Worm (Caenorhabditis elegans): ENCODE measurements around the gene pgp-6.
A peak's percentile ranks its signal among the peaks of the same experiment; 100 is the strongest.

pgp-6 gene

ce11 chrX:10900079-10900724, 23.0 kb upstream of the pgp-6 start, which contains the start of gene suca-1 (continued):
- TF ChIP-seq ztf-4 (tag; optimal IDR thresholded peaks at IDR 0.05) = no peak
- TF ChIP-seq nhr-28 (tag; optimal IDR thresholded peaks at IDR 0.05) = no peak
- no peak for TF ChIP-seq irx-1 (tag; optimal IDR thresholded peaks at IDR 0.05)
- TF ChIP-seq nhr-85 (tag) = no peak
- TF ChIP-seq unc-62 (GFP tag; optimal IDR thresholded peaks at IDR 0.05) = no peak
- TF ChIP-seq nhr-77 (tag; optimal IDR thresholded peaks at IDR 0.05) = no peak
- peak; percentile 3 for TF ChIP-seq dsc-1 (tag; optimal IDR thresholded peaks at IDR 0.05)
- peak; percentile 93 for TF ChIP-seq F16B12.6 (tag; optimal IDR thresholded peaks at IDR 0.05)
- TF ChIP-seq nhr-19 (GFP tag; conservative IDR thresholded peaks at IDR 0.05) = peak; percentile 35
- TF ChIP-seq hpl-2 (GFP tag; optimal IDR thresholded peaks at IDR 0.05) = no peak
- peak; percentile 61 for TF ChIP-seq rnt-1 (tag; optimal IDR thresholded peaks at IDR 0.05)
- peak; percentile 57 for TF ChIP-seq swsn-7 (tag; optimal IDR thresholded peaks at IDR 0.05)
- no peak for TF ChIP-seq lin-39 (tag; optimal IDR thresholded peaks at IDR 0.05)
- no peak for TF ChIP-seq Y116A8C.19 (tag; optimal IDR thresholded peaks at IDR 0.05; ENCODE audit: borderline replicate concordance)
- no peak for TF ChIP-seq lir-3 (tag; optimal IDR thresholded peaks at IDR 0.05; ENCODE audit: poor library complexity)
- TF ChIP-seq skn-1 (tag; optimal IDR thresholded peaks at IDR 0.05) = no peak
- no peak for TF ChIP-seq pax-3 (tag; optimal IDR thresholded peaks at IDR 0.05)
- TF ChIP-seq lsy-2 (tag; optimal IDR thresholded peaks at IDR 0.05) = peak; percentile 14 to 50
- TF ChIP-seq aly-2 (tag; optimal IDR thresholded peaks at IDR 0.05) = no peak
- no peak for TF ChIP-seq alr-1 (tag; optimal IDR thresholded peaks at IDR 0.05; ENCODE audit: borderline replicate concordance)
- no peak for TF ChIP-seq sptf-1 (tag; optimal IDR thresholded peaks at IDR 0.05)
- peak; percentile 7 for TF ChIP-seq jun-1 (tag; optimal IDR thresholded peaks at IDR 0.05)
- TF ChIP-seq snu-23 (GFP tag; optimal IDR thresholded peaks at IDR 0.05) = peak; percentile 61
- TF ChIP-seq ceh-90 (tag; optimal IDR thresholded peaks at IDR 0.05) = no peak
- TF ChIP-seq unc-86 (tag; optimal IDR thresholded peaks at IDR 0.05) = no peak
- peak; percentile 61 for TF ChIP-seq nhr-20 (tag; optimal IDR thresholded peaks at IDR 0.05)
- no peak for TF ChIP-seq C04F5.9 (tag; optimal IDR thresholded peaks at IDR 0.05)
- peak; percentile 7 for TF ChIP-seq lin-13 (GFP tag; optimal IDR thresholded peaks at IDR 0.05)
- TF ChIP-seq ceh-82 (tag; optimal IDR thresholded peaks at IDR 0.05) = peak in 1 of 3 experiments; percentile 62
- TF ChIP-seq vab-15 (tag; optimal IDR thresholded peaks at IDR 0.05) = peak; percentile 51
- TF ChIP-seq sox-4 (tag; optimal IDR thresholded peaks at IDR 0.05) = no peak
- TF ChIP-seq nhr-71 (tag; optimal IDR thresholded peaks at IDR 0.05) = peak; percentile 51
- TF ChIP-seq unc-98 (GFP tag; IDR thresholded peaks at IDR 0.05) = no peak
- TF ChIP-seq nhr-76 (tag; optimal IDR thresholded peaks at IDR 0.05) = no peak
- TF ChIP-seq nhr-12 (tag; optimal IDR thresholded peaks at IDR 0.05) = no peak
- no peak for TF ChIP-seq ztf-11 (tag; optimal IDR thresholded peaks at IDR 0.05)
- TF ChIP-seq tbx-2 (tag; optimal IDR thresholded peaks at IDR 0.05) = peak; percentile 21
- no peak for TF ChIP-seq ceh-8 (GFP tag; optimal IDR thresholded peaks at IDR 0.05)
- TF ChIP-seq grh-1 (GFP tag; IDR thresholded peaks at IDR 0.05) = no peak
- TF ChIP-seq pqm-1 (tag; optimal IDR thresholded peaks at IDR 0.05) = no peak
- no peak for TF ChIP-seq C34B4.2 (tag; optimal IDR thresholded peaks at IDR 0.05)
- TF ChIP-seq blmp-1 (tag; optimal IDR thresholded peaks at IDR 0.05) = peak; percentile 83

- TF ChIP-seq unc-130 (tag; optimal IDR thresholded peaks at IDR 0.05) (no peak), unc-86 (tag; optimal IDR thresholded peaks at IDR 0.05) (no peak), aha-1 (tag; optimal IDR thresholded peaks at IDR 0.05) (no peak), nhr-90 (tag; optimal IDR thresholded peaks at IDR 0.05; ENCODE audit: poor library complexity) (no peak), fkh-10 (GFP tag; optimal IDR thresholded peaks at IDR 0.05) (no peak), egl-27 (tag; optimal IDR thresholded peaks at IDR 0.05) (no peak), ets-5 (GFP tag; IDR thresholded peaks at IDR 0.05) (no peak), lin-14 (GFP tag; optimal IDR thresholded peaks at IDR 0.05) (no peak), hpl-2 (GFP tag; optimal IDR thresholded peaks at IDR 0.05) (no peak), sup-37 (GFP tag; optimal IDR thresholded peaks at IDR 0.05) (no peak), fkh-8 (tag; optimal IDR thresholded peaks at IDR 0.05) (no peak), isw-1 (GFP tag; IDR thresholded peaks at IDR 0.05) (no peak)
These were observed 19.3 kb upstream of the pgp-6 start, which contains the start of gene haly-1 for ce11 chrX:10896498-10896897. Gene haly-1 (minus strand): TSS chrX:10896598.

All from whole organism, L1 larva.